Fruit fly (Drosophila melanogaster): ENCODE data around the gene Cpr67Fa1.

Gene Cpr67Fa1

dm6 chr3L:10928801-10929200 is 39.0 kb downstream of the Cpr67Fa1 start (continued):
- TF ChIP-seq Met (GFP tag; optimal IDR thresholded peaks at IDR 0.05) (peak; percentile 30), CG1621 (tag; optimal IDR thresholded peaks at IDR 0.05) (no peak), CG3919 (GFP tag; optimal IDR thresholded peaks at IDR 0.05) (peak; percentile 81), acj6 (GFP tag; optimal IDR thresholded peaks at IDR 0.05) (peak; percentile 36), Eip93F (GFP tag; optimal IDR thresholded peaks at IDR 0.05) (peak; percentile 33), net (GFP tag; optimal IDR thresholded peaks at IDR 0.05) (peak; percentile 25), CG8119 (GFP tag; IDR thresholded peaks at IDR 0.05) (peak; percentile 51; the same call in 2 of the 3 replicates), Ets21C (GFP tag; optimal IDR thresholded peaks at IDR 0.05) (no peak), CG8632 (GFP tag; optimal IDR thresholded peaks at IDR 0.05) (peak; percentile 52), vri (GFP tag; optimal IDR thresholded peaks at IDR 0.05) (no peak), fd59A (GFP tag; optimal IDR thresholded peaks at IDR 0.05) (peak; percentile 55), pdm3 (GFP tag; optimal IDR thresholded peaks at IDR 0.05) (peak; percentile 47), CG7368 (GFP tag; optimal IDR thresholded peaks at IDR 0.05) (peak; percentile 87)

dm6 chr3L:10931430-10931829 is 41.6 kb downstream of the Cpr67Fa1 start:
- peak; percentile 73 for TF ChIP-seq Gug (GFP tag; IDR thresholded peaks at IDR 0.05)
- TF ChIP-seq fkh (GFP tag; optimal IDR thresholded peaks at IDR 0.05), result no peak
- peak; percentile 89 for TF ChIP-seq CG8119 (GFP tag; IDR thresholded peaks at IDR 0.05)
- peak; percentile 47 for TF ChIP-seq CG6792 (GFP tag; optimal IDR thresholded peaks at IDR 0.05)
- peak; percentile 53 for TF ChIP-seq CG3919 (GFP tag; optimal IDR thresholded peaks at IDR 0.05)
- no peak for TF ChIP-seq lz (GFP tag; optimal IDR thresholded peaks at IDR 0.05)
- peak; percentile 72 for TF ChIP-seq CG6163 (GFP tag; IDR thresholded peaks at IDR 0.05)
- peak; percentile 73 for TF ChIP-seq CG6276 (GFP tag; optimal IDR thresholded peaks at IDR 0.05)
- peak; percentile 69 for TF ChIP-seq OdsH (GFP tag; optimal IDR thresholded peaks at IDR 0.05)
- no peak for TF ChIP-seq Hr38 (GFP tag; optimal IDR thresholded peaks at IDR 0.05)
- TF ChIP-seq CG3032 (tag; optimal IDR thresholded peaks at IDR 0.05), result peak; percentile 83
- peak; percentile 68 for TF ChIP-seq CG16779 (tag; optimal IDR thresholded peaks at IDR 0.05)
- peak; percentile 80 for TF ChIP-seq CG11294 (GFP tag; IDR thresholded peaks at IDR 0.05)
- peak; percentile 60 to 75 for TF ChIP-seq ss (GFP tag; optimal IDR thresholded peaks at IDR 0.05)
- peak; percentile 53 for TF ChIP-seq dac (GFP tag; optimal IDR thresholded peaks at IDR 0.05)
- TF ChIP-seq Eip78C (GFP tag), result peak; percentile 91
- TF ChIP-seq topi (GFP tag; optimal IDR thresholded peaks at IDR 0.05), result peak; percentile 21
- no peak for TF ChIP-seq cyc (GFP tag; optimal IDR thresholded peaks at IDR 0.05)
- TF ChIP-seq CG6854 (GFP tag; optimal IDR thresholded peaks at IDR 0.05), result no peak
- peak; percentile 74 for TF ChIP-seq fd59A (GFP tag; optimal IDR thresholded peaks at IDR 0.05)
- peak; percentile 89 for TF ChIP-seq CG32006 (GFP tag; optimal IDR thresholded peaks at IDR 0.05)
- peak; percentile 55 for TF ChIP-seq CG1621 (tag; optimal IDR thresholded peaks at IDR 0.05)
- TF ChIP-seq Lpt (GFP tag; optimal IDR thresholded peaks at IDR 0.05), result peak; percentile 69
- no peak for TF ChIP-seq Blimp-1 (GFP tag; optimal IDR thresholded peaks at IDR 0.05)
- TF ChIP-seq Sox102F (GFP tag; optimal IDR thresholded peaks at IDR 0.05), result no peak
- TF ChIP-seq CG11902 (GFP tag; optimal IDR thresholded peaks at IDR 0.05), result no peak
- no peak for TF ChIP-seq fd85E (GFP tag; optimal IDR thresholded peaks at IDR 0.05)
- TF ChIP-seq salr (GFP tag; optimal IDR thresholded peaks at IDR 0.05), result peak; percentile 44 to 69
- TF ChIP-seq dsx (GFP tag; optimal IDR thresholded peaks at IDR 0.05; ENCODE audit: poor library complexity, severe bottlenecking), result peak; percentile 63
- peak; percentile 61 for TF ChIP-seq CG6808 (GFP tag; optimal IDR thresholded peaks at IDR 0.05)
- no peak for TF ChIP-seq CG31627 (GFP tag; optimal IDR thresholded peaks at IDR 0.05)
- peak; percentile 34 for TF ChIP-seq Met (GFP tag; optimal IDR thresholded peaks at IDR 0.05)
- peak; percentile 69 for TF ChIP-seq spab (GFP tag; optimal IDR thresholded peaks at IDR 0.05)
- TF ChIP-seq esn (GFP tag; optimal IDR thresholded peaks at IDR 0.05), result peak; percentile 1
- TF ChIP-seq CG34406 (GFP tag; optimal IDR thresholded peaks at IDR 0.05), result peak; percentile 23
- peak; percentile 64 for TF ChIP-seq CG10669 (GFP tag; optimal IDR thresholded peaks at IDR 0.05)
- TF ChIP-seq achi (GFP tag; optimal IDR thresholded peaks at IDR 0.05), result peak; percentile 83
- TF ChIP-seq Ets96B (tag; optimal IDR thresholded peaks at IDR 0.05), result peak; percentile 80
- no peak for TF ChIP-seq Ets21C (GFP tag; optimal IDR thresholded peaks at IDR 0.05)
- TF ChIP-seq CG15336 (GFP tag; IDR thresholded peaks at IDR 0.05), result peak; percentile 88
- peak; percentile 54 for TF ChIP-seq Eip75B (GFP tag; optimal IDR thresholded peaks at IDR 0.05)
- TF ChIP-seq CG10631 (GFP tag; optimal IDR thresholded peaks at IDR 0.05), result peak; percentile 85
- peak; percentile 76 for TF ChIP-seq eg (GFP tag; IDR thresholded peaks at IDR 0.05)

Measured in whole organism, prepupa.